Fruit fly (Drosophila melanogaster) whole organism, embryonic: Measurements from ENCODE around the gene Bhmt.

ENCODE experiments used
- Asciz ChIP-seq: fragments of 200-800 bp; sonication (Bioruptor generic); optimal IDR thresholded peaks from 2 replicates; lab custom pipeline; 2017; ENCODE audit warnings: missing biosample characterization, mild to moderate bottlenecking, missing genetic modification characterization, missing genetic modification reagents
- Bteb2 ChIP-seq: fragments of 200-800 bp; sonication (Bioruptor generic); optimal IDR thresholded peaks from 2 replicates; lab custom pipeline; 2016; ENCODE audit warnings: missing biosample characterization, missing genetic modification characterization
- C15 ChIP-seq: fragments of 200-800 bp; sonication (Bioruptor generic); IDR thresholded peaks from 3 replicates; pipeline ENCODE4 v1.3.6; 2022; ENCODE audit warnings: missing biosample characterization, missing genetic modification characterization
- CG12299 ChIP-seq: fragments of 200-800 bp; sonication (Bioruptor generic); optimal IDR thresholded peaks from 2 replicates; lab custom pipeline; 2018; ENCODE audit warnings: missing biosample characterization, mild to moderate bottlenecking, missing genetic modification characterization
- CG1233 ChIP-seq: fragments of 200-800 bp; sonication (Bioruptor generic); optimal IDR thresholded peaks from 4 replicates; lab custom pipeline; 2018; ENCODE audit warnings: missing biosample characterization, mild to moderate bottlenecking, missing genetic modification characterization
- CG12391 ChIP-seq: fragments of 200-800 bp; sonication (Bioruptor generic); optimal IDR thresholded peaks from 3 replicates; lab custom pipeline; 2018; ENCODE audit warnings: missing biosample characterization, mild to moderate bottlenecking, missing genetic modification characterization, moderate library complexity
- CG1602 ChIP-seq: fragments of 200-800 bp; sonication (Bioruptor generic); optimal IDR thresholded peaks from 3 replicates; lab custom pipeline; 2016; ENCODE audit warnings: missing biosample characterization, missing genetic modification characterization
- CG18011 ChIP-seq: fragments of 200-800 bp; sonication (Bioruptor generic); optimal IDR thresholded peaks from 2 replicates; lab custom pipeline; 2017; ENCODE audit warnings: missing biosample characterization, missing genetic modification characterization, mild to moderate bottlenecking, moderate library complexity, missing genotype
- CG18599 ChIP-seq: fragments of 200-800 bp; sonication (Bioruptor generic); optimal IDR thresholded peaks from 3 replicates; lab custom pipeline; 2017; ENCODE audit warnings: missing biosample characterization, missing genetic modification characterization, mild to moderate bottlenecking, moderate library complexity, missing genetic modification reagents
- CG2678 ChIP-seq: fragments of 200-800 bp; sonication (Bioruptor generic); optimal IDR thresholded peaks from 3 replicates; lab custom pipeline; 2019; ENCODE audit warnings: missing biosample characterization, mild to moderate bottlenecking, missing genetic modification characterization, moderate library complexity
- CG3407 ChIP-seq: fragments of 200-800 bp; sonication (Bioruptor generic); optimal IDR thresholded peaks from 2 replicates; lab custom pipeline; 2018; ENCODE audit warnings: missing biosample characterization, mild to moderate bottlenecking, missing genetic modification characterization
- CG3726 ChIP-seq: fragments of 200-800 bp; sonication (Bioruptor generic); IDR thresholded peaks from 3 replicates; pipeline ENCODE4, ENCODE4 v1.3.6; 2022; ENCODE audit warnings: missing biosample characterization, missing genetic modification characterization
- CG4328 ChIP-seq: fragments of 200-800 bp; sonication (Bioruptor generic); optimal IDR thresholded peaks from 3 replicates; lab custom pipeline; 2017; ENCODE audit warnings: missing biosample characterization, missing genetic modification reagents, missing genetic modification characterization
- CG4617 ChIP-seq: fragments of 200-800 bp; sonication (Bioruptor generic); optimal IDR thresholded peaks from 3 replicates; lab custom pipeline; 2016; ENCODE audit warnings: missing biosample characterization, missing genetic modification characterization, borderline replicate concordance
- CG6689 ChIP-seq: fragments of 200-800 bp; sonication (Bioruptor generic); IDR thresholded peaks from 2 replicates; pipeline ENCODE4 v1.3.6; 2022; ENCODE audit warnings: missing biosample characterization, missing genetic modification characterization
- CG7987 ChIP-seq: fragments of 200-800 bp; sonication (Bioruptor generic); optimal IDR thresholded peaks from 2 replicates; lab custom pipeline; 2018; ENCODE audit warnings: missing biosample characterization, mild to moderate bottlenecking, missing genetic modification characterization, moderate library complexity
- CG8290 ChIP-seq, 3 experiments: fragments of 200-800 bp; sonication (Bioruptor generic); optimal IDR thresholded peaks; 2 replicates each; lab custom pipeline; 2016 to 2019; ENCODE audit warnings: missing biosample characterization in 3 of 3, missing genetic modification characterization in 3 of 3, mild to moderate bottlenecking in 2 of 3, moderate library complexity in 1 of 3
- CG8359 ChIP-seq: fragments of 200-800 bp; sonication (Bioruptor generic); optimal IDR thresholded peaks from 2 replicates; lab custom pipeline; 2017; ENCODE audit warnings: missing biosample characterization, mild to moderate bottlenecking, missing genetic modification characterization, borderline replicate concordance
- Dbx ChIP-seq: fragments of 200-800 bp; sonication (Bioruptor generic); IDR thresholded peaks from 3 replicates; pipeline ENCODE4 v1.3.6; 2022; ENCODE audit warnings: missing biosample characterization, missing genetic modification characterization
- Dek ChIP-seq: fragments of 200-800 bp; sonication (Bioruptor generic); optimal IDR thresholded peaks from 3 replicates; lab custom pipeline; 2019; ENCODE audit warnings: missing biosample characterization, mild to moderate bottlenecking, missing genetic modification characterization, moderate library complexity
- ERR ChIP-seq: fragments of 200-800 bp; sonication (Bioruptor generic); optimal IDR thresholded peaks from 2 replicates; lab custom pipeline; 2016; ENCODE audit warnings: missing biosample characterization, missing genetic modification characterization
- Fer2 ChIP-seq: fragments of 200-800 bp; sonication (Bioruptor generic); optimal IDR thresholded peaks from 2 replicates; lab custom pipeline; 2018; ENCODE audit warnings: missing biosample characterization, mild to moderate bottlenecking, missing genetic modification characterization, moderate library complexity
- GATAe ChIP-seq: fragments of 200-800 bp; sonication (Bioruptor generic); conservative IDR thresholded peaks from 2 replicates; pipeline ENCODE4 v1.3.6; 2022; ENCODE audit warnings: missing biosample characterization, missing genetic modification characterization
- HmgD ChIP-seq: fragments of 200-800 bp; sonication (Bioruptor generic); optimal IDR thresholded peaks from 3 replicates; lab custom pipeline; 2016; ENCODE audit warnings: missing biosample characterization, missing genetic modification characterization
- MTF-1 ChIP-seq: fragments of 200-800 bp; sonication (Bioruptor generic); optimal IDR thresholded peaks from 2 replicates; lab custom pipeline; 2018; ENCODE audit warnings: missing biosample characterization, mild to moderate bottlenecking, missing genetic modification characterization, borderline replicate concordance
- Nf-YB ChIP-seq: fragments of 200-800 bp; sonication (Bioruptor generic); optimal IDR thresholded peaks from 3 replicates; lab custom pipeline; 2019; ENCODE audit warnings: missing biosample characterization, mild to moderate bottlenecking, missing genetic modification characterization, moderate library complexity
- Pdp1 ChIP-seq, 2 experiments: fragments of 200-800 bp; sonication (Bioruptor generic); optimal IDR thresholded peaks; 3 replicates each; lab custom pipeline; 2016; ENCODE audit warnings: missing biosample characterization in 2 of 2, missing genetic modification characterization in 2 of 2, mild to moderate bottlenecking in 1 of 2, moderate library complexity in 1 of 2
- Side ChIP-seq: fragments of 200-800 bp; sonication (Bioruptor generic); optimal IDR thresholded peaks from 2 replicates; lab custom pipeline; 2016; ENCODE audit warnings: missing biosample characterization, missing genetic modification characterization
- Sox100B ChIP-seq: fragments of 200-800 bp; sonication (Bioruptor generic); optimal IDR thresholded peaks from 3 replicates; lab custom pipeline; 2018; ENCODE audit warnings: missing biosample characterization, mild to moderate bottlenecking, missing genetic modification characterization
- ap ChIP-seq: fragments of 200-800 bp; sonication (Bioruptor generic); IDR thresholded peaks from 2 replicates; pipeline ENCODE4 v1.3.6; 2022; ENCODE audit warnings: missing biosample characterization, missing genetic modification characterization
- az2 ChIP-seq: fragments of 200-800 bp; sonication (Bioruptor generic); optimal IDR thresholded peaks from 3 replicates; lab custom pipeline; 2016; ENCODE audit warnings: missing biosample characterization, missing genetic modification characterization
- bcd ChIP-seq: fragments of 200-800 bp; sonication (Bioruptor generic); optimal IDR thresholded peaks from 2 replicates; lab custom pipeline; 2017; ENCODE audit warnings: missing biosample characterization, mild to moderate bottlenecking, missing genetic modification characterization
- cato ChIP-seq: fragments of 200-800 bp; sonication (Bioruptor generic); optimal IDR thresholded peaks from 2 replicates; lab custom pipeline; 2016; ENCODE audit warnings: missing biosample characterization, missing genetic modification characterization, borderline replicate concordance
- chn ChIP-seq: fragments of 200-800 bp; sonication (Bioruptor generic); optimal IDR thresholded peaks from 2 replicates; lab custom pipeline; 2016; ENCODE audit warnings: missing biosample characterization, missing genetic modification characterization
- croc ChIP-seq: fragments of 200-800 bp; sonication (Bioruptor generic); conservative IDR thresholded peaks from 3 replicates; pipeline ENCODE4 v1.3.6; 2022; ENCODE audit warnings: missing biosample characterization, missing genetic modification characterization
- dmrt11E ChIP-seq: fragments of 200-800 bp; sonication (Bioruptor generic); optimal IDR thresholded peaks from 3 replicates; lab custom pipeline; 2018; ENCODE audit warnings: missing biosample characterization, mild to moderate bottlenecking, missing genetic modification characterization, moderate library complexity
- dpn ChIP-seq, 2 experiments: fragments of 200-800 bp; sonication (Bioruptor generic); optimal IDR thresholded peaks; 3 replicates each; lab custom pipeline; 2016; ENCODE audit warnings: missing biosample characterization in 2 of 2, missing genetic modification characterization in 2 of 2
- en ChIP-seq: fragments of 200-800 bp; sonication (Bioruptor generic); optimal IDR thresholded peaks from 2 replicates; lab custom pipeline; 2016; ENCODE audit warnings: missing biosample characterization, missing genetic modification characterization
- kah ChIP-seq: fragments of 200-800 bp; sonication (Bioruptor generic); optimal IDR thresholded peaks from 2 replicates; lab custom pipeline; 2018; ENCODE audit warnings: missing biosample characterization, mild to moderate bottlenecking, missing genetic modification characterization
- lilli ChIP-seq: fragments of 200-800 bp; sonication (Bioruptor generic); optimal IDR thresholded peaks from 3 replicates; lab custom pipeline; 2016; ENCODE audit warnings: missing biosample characterization, missing genetic modification characterization
- maf-S ChIP-seq: fragments of 200-800 bp; sonication (Bioruptor generic); optimal IDR thresholded peaks from 2 replicates; lab custom pipeline; 2016; ENCODE audit warnings: missing biosample characterization, missing genetic modification characterization
- oc ChIP-seq: fragments of 200-800 bp; sonication (Bioruptor generic); optimal IDR thresholded peaks from 2 replicates; lab custom pipeline; 2018; ENCODE audit warnings: missing biosample characterization, mild to moderate bottlenecking, missing genetic modification characterization, moderate library complexity
- repo ChIP-seq: fragments of 200-800 bp; sonication (Bioruptor generic); optimal IDR thresholded peaks from 2 replicates; lab custom pipeline; 2016; ENCODE audit warnings: missing biosample characterization, missing genetic modification characterization
- shn ChIP-seq: fragments of 200-800 bp; sonication (Bioruptor generic); optimal IDR thresholded peaks from 3 replicates; lab custom pipeline; 2016; ENCODE audit warnings: missing biosample characterization, missing genetic modification characterization
- ssp ChIP-seq: fragments of 200-800 bp; sonication (Bioruptor generic); IDR thresholded peaks from 2 replicates; pipeline ENCODE4 v1.3.6; 2022; ENCODE audit warnings: missing biosample characterization, missing genetic modification characterization
- tap ChIP-seq: fragments of 200-800 bp; optimal IDR thresholded peaks from 3 replicates; lab custom pipeline; 2019; ENCODE audit warnings: missing biosample characterization, mild to moderate bottlenecking, missing genetic modification characterization, moderate library complexity
- tna ChIP-seq: fragments of 200-800 bp; sonication (Bioruptor generic); IDR thresholded peaks from 2 replicates; pipeline ENCODE4 v1.3.6; 2022; ENCODE audit warnings: missing biosample characterization, missing genetic modification characterization; ENCODE audit not compliant: partially characterized antibody
- ttk ChIP-seq: fragments of 200-800 bp; sonication (Bioruptor generic); IDR thresholded peaks from 2 replicates; pipeline ENCODE4 v2.1.2; 2022; ENCODE audit warnings: missing biosample characterization, missing genetic modification characterization

Bhmt gene

DNA sequence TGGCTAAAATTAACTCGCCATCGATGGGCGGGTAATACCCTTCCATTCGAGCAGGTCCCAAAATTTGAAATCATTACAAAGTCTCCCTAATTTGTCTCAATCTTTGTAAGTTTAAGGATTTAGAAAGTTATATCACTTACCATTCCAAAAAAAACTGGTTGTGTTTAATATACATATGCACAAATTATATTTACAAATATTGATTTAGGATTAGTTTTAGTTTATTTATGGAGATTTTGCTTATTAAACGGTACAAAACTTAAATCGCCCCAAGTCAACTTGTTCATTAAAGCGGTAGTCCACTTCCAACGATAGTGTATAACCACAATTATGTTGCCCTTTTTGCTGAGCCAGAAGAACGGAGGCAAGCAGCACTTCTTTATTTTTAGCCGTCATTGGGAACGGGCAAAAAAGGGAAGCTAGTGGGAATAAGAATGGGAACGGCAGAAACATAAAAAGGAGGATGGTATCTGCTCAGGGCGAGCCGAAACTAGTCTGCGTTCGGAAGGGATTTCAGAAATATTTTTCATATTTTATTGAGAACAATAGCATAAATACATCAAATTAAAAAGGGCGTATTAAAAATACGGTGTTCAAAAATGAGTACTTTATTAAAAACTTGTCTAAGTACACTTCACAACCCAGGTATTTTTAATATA lies 8.9 kb downstream of the Bhmt start (continued):
- TF ChIP-seq Pdp1 (GFP tag; optimal IDR thresholded peaks at IDR 0.05; lab: Kevin White, UChicago) (peak; percentile 39 to 53), Bteb2 (GFP tag; lab: Kevin White, UChicago) (no peak), CG12391 (tag; lab: Kevin White, UChicago) (peak; percentile 90), kah (GFP tag; lab: Kevin White, UChicago) (peak; percentile 18), CG1233 (GFP tag; lab: Kevin White, UChicago) (peak; percentile 61), Dek (tag; lab: Kevin White, UChicago) (peak; percentile 63), croc (GFP tag; lab: Robert Waterston, UW) (peak; percentile 73), GATAe (GFP tag; lab: Robert Waterston, UW) (no peak), CG18599 (GFP tag; lab: Kevin White, UChicago) (peak; percentile 50), Asciz (peak; percentile 61), maf-S (GFP tag; lab: Kevin White, UChicago) (peak; percentile 16), shn (no peak), CG4617 (GFP tag; lab: Kevin White, UChicago) (no peak), MTF-1 (GFP tag; lab: Kevin White, UChicago) (no peak), lilli (GFP tag; lab: Kevin White, UChicago) (peak; percentile 28), repo (no peak), CG18011 (GFP tag; lab: Kevin White, UChicago) (no peak), CG6689 (GFP tag; lab: Robert Waterston, UW) (peak; percentile 74), CG8290 (GFP tag; optimal IDR thresholded peaks at IDR 0.05; lab: Kevin White, UChicago) (no peak), CG8290 (tag; optimal IDR thresholded peaks at IDR 0.05; lab: Kevin White, UChicago) (no peak), CG3726 (no peak), CG8359 (GFP tag; lab: Kevin White, UChicago) (no peak), ERR (GFP tag; lab: Kevin White, UChicago) (no peak), tap (tag; lab: Kevin White, UChicago) (peak; percentile 62), ap (GFP tag; lab: Robert Waterston, UW) (0 out of 2 replicates have a peak, but pooled peaks have one; percentile 3), Nf-YB (GFP tag; lab: Kevin White, UChicago) (peak; percentile 66), chn (GFP tag; lab: Kevin White, UChicago) (peak; percentile 25), Sox100B (GFP tag; lab: Kevin White, UChicago) (peak; percentile 73), bcd (GFP tag; lab: Kevin White, UChicago) (peak; percentile 46), ssp (peak; percentile 40), dpn (GFP tag; optimal IDR thresholded peaks at IDR 0.05; lab: Kevin White, UChicago) (peak; percentile 24 to 77), HmgD (GFP tag; lab: Kevin White, UChicago) (no peak), ttk (GFP tag; lab: Robert Waterston, UW) (no peak), C15 (GFP tag; lab: Robert Waterston, UW) (no peak), CG3407 (peak; percentile 82), cato (GFP tag; lab: Kevin White, UChicago) (peak; percentile 25), en (GFP tag; lab: Kevin White, UChicago) (no peak), Side (no peak), dmrt11E (peak; percentile 87), CG7987 (GFP tag; lab: Kevin White, UChicago) (peak; percentile 10), CG12299 (peak; percentile 34), az2 (GFP tag; lab: Kevin White, UChicago) (peak; percentile 81), tna (GFP tag; lab: Robert Waterston, UW) (no peak), Fer2 (peak; percentile 32), oc (tag; lab: Kevin White, UChicago) (peak; percentile 40), CG2678 (tag; lab: Kevin White, UChicago) (peak; percentile 83), CG1602 (GFP tag; lab: Kevin White, UChicago) (peak; percentile 57), Dbx (GFP tag; lab: Robert Waterston, UW) (0 out of 3 replicates have a peak, but pooled peaks have one; percentile 7), CG4328 (GFP tag; lab: Kevin White, UChicago) (peak; percentile 17)
